Worm (Caenorhabditis elegans): Measurements from ENCODE around the gene K01A2.4.

- TF ChIP-seq cog-1 (tag; optimal IDR thresholded peaks at IDR 0.05) (no peak), ztf-23 (GFP tag; IDR thresholded peaks at IDR 0.05) (no peak), flt-1 (GFP tag; IDR thresholded peaks at IDR 0.05) (no peak), ref-1 (GFP tag; conservative IDR thresholded peaks at IDR 0.05) (no peak)
Observed at ce11 chrII:323048-323776, 16.0 kb downstream of the K01A2.4 start, which contains the start of gene K01A2.10.
